Worm (Caenorhabditis elegans) whole organism, young adult: ENCODE results near the gene crn-2.

ENCODE experiments used
- C06A6.2 ChIP-seq: fragments of 200-800 bp; sonication (Bioruptor generic); conservative IDR thresholded peaks from 2 replicates; pipeline ENCODE4 v1.3.6; 2022; ENCODE audit warnings: missing genetic modification characterization, missing compliant biosample characterization
- F33H1.4 ChIP-seq: fragments of 200-800 bp; sonication (Bioruptor generic); IDR thresholded peaks from 2 replicates; pipeline ENCODE4 v1.3.6; 2022; ENCODE audit warnings: missing genetic modification reagents, missing genetic modification characterization, missing compliant biosample characterization
- Y67H2A.10 ChIP-seq: fragments of 200-800 bp; sonication (Bioruptor generic); conservative IDR thresholded peaks from 2 replicates; pipeline ENCODE4 v1.3.6; 2022; ENCODE audit warnings: missing genetic modification reagents, missing genetic modification characterization, missing compliant biosample characterization
- aptf-3 ChIP-seq: fragments of 200-800 bp; sonication (Bioruptor generic); IDR thresholded peaks from 2 replicates; pipeline ENCODE4 v1.3.6; 2022; ENCODE audit warnings: missing genetic modification characterization, missing compliant biosample characterization
- lsy-27 ChIP-seq: sonication (generic microtip); optimal IDR thresholded peaks from 2 replicates; lab custom pipeline; 2017; ENCODE audit warnings: missing genetic modification characterization, mild to moderate bottlenecking, missing compliant biosample characterization, antibody characterized with exemption, missing genotype, borderline replicate concordance; ENCODE audit not compliant: insufficient read depth
- madf-3 ChIP-seq: fragments of 200-800 bp; sonication (Bioruptor generic); IDR thresholded peaks from 2 replicates; pipeline ENCODE4 v1.3.6; 2022; ENCODE audit warnings: missing genetic modification reagents, missing genetic modification characterization, missing compliant biosample characterization
- nhr-179 ChIP-seq: sonication (generic microtip); optimal IDR thresholded peaks from 2 replicates; lab custom pipeline; 2016; ENCODE audit warnings: mild to moderate bottlenecking, missing genetic modification characterization, missing compliant biosample characterization
- snpc-1.1 ChIP-seq: sonication (generic microtip); optimal IDR thresholded peaks from 2 replicates; lab custom pipeline; 2017; ENCODE audit warnings: missing genetic modification characterization, mild to moderate bottlenecking, missing compliant biosample characterization, antibody characterized with exemption, moderate library complexity, missing genotype, missing genetic modification reagents; ENCODE audit not compliant: insufficient read depth
- unc-62 ChIP-seq: fragments of 150-350 bp; optimal IDR thresholded peaks from 2 replicates; lab custom pipeline; 2014; ENCODE audit warnings: missing biosample characterization, missing genetic modification reagents, missing genetic modification characterization

ce11 chrV:5579666-5580065 lies 14.7 kb upstream of the crn-2 start:
- no peak for TF ChIP-seq unc-62 (GFP tag; lab: Kevin White, UChicago)
- TF ChIP-seq Y67H2A.10, result no peak
- TF ChIP-seq nhr-179 (tag; lab: Kevin White, UChicago), result no peak
- no peak for TF ChIP-seq snpc-1.1 (tag; lab: Kevin White, UChicago)
- TF ChIP-seq C06A6.2 (GFP tag; lab: Robert Waterston, UW), result no peak
- no peak for TF ChIP-seq madf-3 (GFP tag; lab: Robert Waterston, UW)
- TF ChIP-seq lsy-27 (tag; lab: Kevin White, UChicago), result no peak
- TF ChIP-seq aptf-3 (GFP tag; lab: Robert Waterston, UW), result no peak
- TF ChIP-seq F33H1.4 (GFP tag; lab: Robert Waterston, UW), result no peak
